Worm (Caenorhabditis elegans): Measurements from ENCODE around the gene fbxa-3.

The fbxa-3 gene

DNA sequence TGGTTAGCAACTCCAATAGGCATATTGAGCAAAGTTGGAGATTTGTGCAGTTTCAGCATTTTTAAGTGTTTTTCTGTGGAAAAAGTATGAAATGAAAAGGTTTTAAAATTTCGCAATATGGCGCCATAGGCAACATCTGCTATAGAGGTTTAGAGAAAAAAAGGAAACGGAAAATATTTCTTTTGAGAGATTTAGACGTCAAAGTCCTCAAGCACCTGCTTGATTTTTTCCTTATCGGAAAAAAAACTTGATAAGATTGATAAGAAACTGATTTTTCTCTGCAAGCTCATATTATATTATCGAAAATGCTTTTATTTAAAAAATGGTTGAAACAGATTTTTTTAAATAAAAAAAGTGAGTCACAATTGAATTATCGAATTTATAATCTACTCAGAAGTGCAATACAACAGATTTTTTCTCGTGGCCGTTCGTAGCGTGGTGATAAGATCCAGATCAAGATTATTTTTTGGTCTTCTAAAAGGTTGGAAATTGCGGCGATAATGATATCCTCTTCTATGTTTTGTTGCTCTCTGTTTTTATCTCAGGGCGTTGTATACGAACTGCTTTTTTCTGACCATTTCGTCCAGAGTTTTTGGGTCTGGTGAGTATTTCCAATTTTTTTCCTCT, 617 bp downstream of the fbxa-3 start, which contains the start of gene fbxc-19 (continued):
- peak; percentile 81 for TF ChIP-seq tlp-1 (tag; optimal IDR thresholded peaks at IDR 0.05)
- no peak for TF ChIP-seq vab-15 (tag; optimal IDR thresholded peaks at IDR 0.05)
- peak; percentile 77 to 78 for TF ChIP-seq efl-1 (optimal IDR thresholded peaks at IDR 0.05)
- TF ChIP-seq efl-1 (GFP tag; optimal IDR thresholded peaks at IDR 0.05 in 1 of 2) = peak; percentile 63 to 94
- peak; percentile 46 for TF ChIP-seq snu-23 (GFP tag; optimal IDR thresholded peaks at IDR 0.05)
- TF ChIP-seq fos-1 (tag; optimal IDR thresholded peaks at IDR 0.05) = peak; percentile 35
- TF ChIP-seq grh-1 (GFP tag; IDR thresholded peaks at IDR 0.05) = no peak
- TF ChIP-seq nhr-47 (tag; optimal IDR thresholded peaks at IDR 0.05) = peak; percentile 59
- peak; percentile 53 for TF ChIP-seq nhr-90 (tag; optimal IDR thresholded peaks at IDR 0.05; ENCODE audit: poor library complexity)
- no peak for TF ChIP-seq nhr-12 (tag; optimal IDR thresholded peaks at IDR 0.05)
- TF ChIP-seq hlh-17 (GFP tag; optimal IDR thresholded peaks at IDR 0.05; ENCODE audit: borderline replicate concordance) = no peak
- peak in 1 of 2 experiments; percentile 53 for TF ChIP-seq mdl-1 (tag; optimal IDR thresholded peaks at IDR 0.05)
- TF ChIP-seq alr-1 (tag; optimal IDR thresholded peaks at IDR 0.05; ENCODE audit: borderline replicate concordance) = no peak
- TF ChIP-seq egl-27 (tag; optimal IDR thresholded peaks at IDR 0.05) = no peak
- TF ChIP-seq dsc-1 (tag; optimal IDR thresholded peaks at IDR 0.05) = no peak

DNA sequence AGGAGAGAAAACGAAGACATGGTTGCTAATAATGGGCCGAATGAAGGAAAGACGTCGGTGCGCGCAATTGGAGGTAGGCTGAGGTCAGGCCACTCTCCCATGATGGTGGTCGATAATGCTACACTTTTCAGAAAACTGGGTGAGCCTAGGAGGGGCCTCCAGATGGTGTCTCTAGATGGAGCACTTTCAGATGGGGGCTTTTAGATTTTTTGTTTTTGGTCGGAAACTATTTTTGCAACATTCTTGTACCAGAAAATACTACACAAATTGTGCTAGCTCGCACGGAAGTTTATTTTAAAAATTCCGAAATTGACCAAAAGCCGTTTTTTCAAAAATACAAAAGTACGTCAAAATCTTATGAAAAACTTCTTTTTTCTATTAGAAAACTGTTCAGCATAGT, 2.4 kb downstream of the fbxa-3 start, which contains the start of gene fbxb-10:
TSS of gene fbxb-10 (minus strand) at position 101 of the 400 bp plus-strand sequence.
- no peak for TF ChIP-seq dpl-1 (GFP tag; optimal IDR thresholded peaks at IDR 0.05)
- no peak for TF ChIP-seq ceh-90 (tag; optimal IDR thresholded peaks at IDR 0.05)
- TF ChIP-seq nhr-76 (tag; optimal IDR thresholded peaks at IDR 0.05) = no peak
- TF ChIP-seq F16B12.6 (tag; optimal IDR thresholded peaks at IDR 0.05) = no peak

ce11 chrII:1816053-1816452, 4.6 kb downstream of the fbxa-3 start:
- TF ChIP-seq sox-4 (tag; optimal IDR thresholded peaks at IDR 0.05) (no peak), xbp-1 (tag; optimal IDR thresholded peaks at IDR 0.05) (no peak), efl-1 (optimal IDR thresholded peaks at IDR 0.05) (no peak), efl-1 (GFP tag; optimal IDR thresholded peaks at IDR 0.05 in 1 of 2) (peak in 1 of 2 experiments; percentile 86)

DNA sequence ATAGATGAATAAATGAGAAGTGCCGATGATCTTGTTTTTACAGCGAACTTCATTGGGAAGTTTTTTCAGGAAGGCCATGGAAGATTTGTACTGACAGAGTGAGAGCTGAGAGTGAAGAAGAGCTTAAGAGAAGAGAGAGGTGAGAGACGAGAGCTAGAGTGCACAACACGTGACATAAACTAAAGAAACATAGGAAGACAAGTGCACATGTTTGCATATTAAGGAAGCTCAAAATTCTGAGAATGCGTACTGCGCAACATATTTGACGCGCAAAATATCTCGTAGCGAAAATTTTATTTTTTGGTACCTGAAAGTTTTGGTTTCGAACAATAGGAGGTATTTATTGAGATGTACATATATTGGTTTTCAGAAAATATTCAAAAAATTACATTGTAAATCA, 12.5 kb downstream of the fbxa-3 start, which contains the start of gene C08F1.8:
TSS of gene C08F1.8 (minus strand) at position 101 of the 400 bp plus-strand sequence.
- TF ChIP-seq nhr-237 (tag; optimal IDR thresholded peaks at IDR 0.05) = no peak
- TF ChIP-seq C04F5.9 (tag; optimal IDR thresholded peaks at IDR 0.05) = no peak
- TF ChIP-seq lin-14 (GFP tag; optimal IDR thresholded peaks at IDR 0.05) = peak; percentile 29
- no peak for TF ChIP-seq lir-3 (tag; optimal IDR thresholded peaks at IDR 0.05; ENCODE audit: poor library complexity)
- peak; percentile 31 for TF ChIP-seq F16B12.6 (tag; optimal IDR thresholded peaks at IDR 0.05)
- TF ChIP-seq snpc-4 (tag; optimal IDR thresholded peaks at IDR 0.05) = no peak
- TF ChIP-seq nhr-28 (tag; optimal IDR thresholded peaks at IDR 0.05) = no peak
- peak; percentile 24 for TF ChIP-seq fkh-8 (tag; optimal IDR thresholded peaks at IDR 0.05)
- no peak for TF ChIP-seq egl-27 (tag; optimal IDR thresholded peaks at IDR 0.05)
- TF ChIP-seq mep-1 (tag; optimal IDR thresholded peaks at IDR 0.05) = no peak
- TF ChIP-seq tbx-2 (tag; optimal IDR thresholded peaks at IDR 0.05) = no peak
- TF ChIP-seq C34B4.2 (tag; optimal IDR thresholded peaks at IDR 0.05) = no peak
- TF ChIP-seq lin-35 (GFP tag; optimal IDR thresholded peaks at IDR 0.05) = peak in 1 of 2 experiments; percentile 8
- no peak for TF ChIP-seq nhr-71 (tag; optimal IDR thresholded peaks at IDR 0.05)
- TF ChIP-seq blmp-1 (tag; optimal IDR thresholded peaks at IDR 0.05) = no peak
- no peak for TF ChIP-seq ama-1 (optimal IDR thresholded peaks at IDR 0.05)
- TF ChIP-seq ztf-4 (tag; optimal IDR thresholded peaks at IDR 0.05) = no peak
- TF ChIP-seq dsc-1 (tag; optimal IDR thresholded peaks at IDR 0.05) = peak; percentile 4
- TF ChIP-seq efl-1 (optimal IDR thresholded peaks at IDR 0.05) = peak; percentile 4 to 38
- TF ChIP-seq efl-1 (GFP tag; optimal IDR thresholded peaks at IDR 0.05 in 1 of 2) = peak in 1 of 2 experiments; percentile 29
- no peak for TF ChIP-seq ztf-11 (tag; optimal IDR thresholded peaks at IDR 0.05)
- no peak for TF ChIP-seq isw-1 (GFP tag; IDR thresholded peaks at IDR 0.05)
- TF ChIP-seq unc-86 (tag; optimal IDR thresholded peaks at IDR 0.05) = peak; percentile 52
- TF ChIP-seq dpl-1 (GFP tag; optimal IDR thresholded peaks at IDR 0.05) = peak in 1 of 3 experiments; percentile 37
- no peak for TF ChIP-seq aly-2 (tag; optimal IDR thresholded peaks at IDR 0.05)
- no peak for TF ChIP-seq hpl-2 (GFP tag; optimal IDR thresholded peaks at IDR 0.05)

All from whole organism, L1 larva.